Fruit fly (Drosophila melanogaster): ENCODE data around the gene Slc25A46b.
A peak's percentile ranks its signal among the peaks of the same experiment; 100 is the strongest.

Slc25A46b gene

DNA sequence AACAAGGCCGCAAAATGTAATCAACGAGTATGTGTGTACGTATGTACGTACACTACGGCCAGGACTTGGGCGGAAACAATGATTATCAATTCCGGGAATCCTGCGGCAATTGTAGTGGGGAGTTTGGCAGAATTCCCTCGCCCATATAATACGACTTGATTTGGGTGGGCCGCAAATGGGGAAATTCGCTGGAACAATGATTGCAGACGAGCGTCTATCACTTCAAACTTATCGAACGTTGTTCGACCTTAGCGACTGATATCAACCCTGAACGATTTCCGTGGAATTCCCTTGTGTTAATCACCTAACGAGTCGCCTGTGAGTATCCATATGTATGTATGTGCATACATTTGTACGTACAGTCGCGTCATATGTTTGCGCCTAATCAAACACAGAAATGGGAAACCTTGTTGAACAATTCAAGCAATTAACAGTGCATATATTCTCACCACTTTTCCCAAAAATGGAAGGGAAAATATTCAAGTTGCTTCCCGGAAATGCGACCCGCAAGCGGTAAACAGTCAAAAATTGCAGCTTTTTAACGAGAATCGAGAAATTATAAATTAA is 48.0 kb downstream of the Slc25A46b start (continued):
- no peak for TF ChIP-seq CG8478 (optimal IDR thresholded peaks at IDR 0.05)
- TF ChIP-seq zen2 (GFP tag; IDR thresholded peaks at IDR 0.05; ENCODE audit: partially characterized antibody), result no peak
- TF ChIP-seq CG10543 (GFP tag; optimal IDR thresholded peaks at IDR 0.05), result peak; percentile 0
- TF ChIP-seq slou (GFP tag; optimal IDR thresholded peaks at IDR 0.05), result no peak
- peak; percentile 73 for TF ChIP-seq exex (tag; optimal IDR thresholded peaks at IDR 0.05)
- TF ChIP-seq CG7556 (GFP tag; optimal IDR thresholded peaks at IDR 0.05), result no peak
- TF ChIP-seq CG7963 (GFP tag; IDR thresholded peaks at IDR 0.05; ENCODE audit: partially characterized antibody), result no peak
- no peak for TF ChIP-seq maf-S (GFP tag; optimal IDR thresholded peaks at IDR 0.05)
- TF ChIP-seq CG8944 (GFP tag; optimal IDR thresholded peaks at IDR 0.05), result no peak
- no peak for TF ChIP-seq CG32772 (GFP tag; IDR thresholded peaks at IDR 0.05)
- TF ChIP-seq Atf6 (GFP tag; IDR thresholded peaks at IDR 0.05), result no peak
- TF ChIP-seq ap (GFP tag; IDR thresholded peaks at IDR 0.05), result no peak
- TF ChIP-seq pum (GFP tag; optimal IDR thresholded peaks at IDR 0.05), result no peak
- peak; percentile 21 for TF ChIP-seq zen (tag; optimal IDR thresholded peaks at IDR 0.05)
- TF ChIP-seq wor (GFP tag; IDR thresholded peaks at IDR 0.05), result no peak
- no peak for TF ChIP-seq Atf3 (GFP tag; optimal IDR thresholded peaks at IDR 0.05)
- no peak for TF ChIP-seq Myb (GFP tag; optimal IDR thresholded peaks at IDR 0.05)
- TF ChIP-seq BEAF-32 (GFP tag; optimal IDR thresholded peaks at IDR 0.05), result no peak
- TF ChIP-seq CG7271 (tag; optimal IDR thresholded peaks at IDR 0.05), result no peak
- no peak for TF ChIP-seq repo (GFP tag; optimal IDR thresholded peaks at IDR 0.05)
- TF ChIP-seq CG9609 (GFP tag; optimal IDR thresholded peaks at IDR 0.05), result no peak
- no peak for TF ChIP-seq bsh (GFP tag; optimal IDR thresholded peaks at IDR 0.05)
- TF ChIP-seq CG34224 (GFP tag; IDR thresholded peaks at IDR 0.05; ENCODE audit: partially characterized antibody), result no peak
- TF ChIP-seq ab (GFP tag; optimal IDR thresholded peaks at IDR 0.05), result no peak
- TF ChIP-seq klu (GFP tag; IDR thresholded peaks at IDR 0.05), result no peak
- TF ChIP-seq CG17385 (GFP tag; optimal IDR thresholded peaks at IDR 0.05), result no peak
- TF ChIP-seq p53 (GFP tag; optimal IDR thresholded peaks at IDR 0.05), result no peak
- peak; percentile 36 for TF ChIP-seq twi (tag; optimal IDR thresholded peaks at IDR 0.05)
- no peak for TF ChIP-seq CG31365 (tag; optimal IDR thresholded peaks at IDR 0.05)
- TF ChIP-seq BtbVII (GFP tag; optimal IDR thresholded peaks at IDR 0.05), result no peak
- TF ChIP-seq CG12104 (GFP tag; optimal IDR thresholded peaks at IDR 0.05), result no peak
- peak in 2 of 3 experiments; percentile 62 to 84 for TF ChIP-seq Stat92E (GFP tag; optimal IDR thresholded peaks at IDR 0.05)
- peak; percentile 24 for TF ChIP-seq pros (GFP tag; optimal IDR thresholded peaks at IDR 0.05)
- peak; percentile 13 for TF ChIP-seq D19A (tag; optimal IDR thresholded peaks at IDR 0.05)
- TF ChIP-seq kni (GFP tag; optimal IDR thresholded peaks at IDR 0.05), result peak; percentile 40
- TF ChIP-seq fd3F (GFP tag; optimal IDR thresholded peaks at IDR 0.05), result no peak
- no peak for TF ChIP-seq cato (GFP tag; optimal IDR thresholded peaks at IDR 0.05; ENCODE audit: borderline replicate concordance)
- no peak for TF ChIP-seq dpn (GFP tag; optimal IDR thresholded peaks at IDR 0.05)

DNA sequence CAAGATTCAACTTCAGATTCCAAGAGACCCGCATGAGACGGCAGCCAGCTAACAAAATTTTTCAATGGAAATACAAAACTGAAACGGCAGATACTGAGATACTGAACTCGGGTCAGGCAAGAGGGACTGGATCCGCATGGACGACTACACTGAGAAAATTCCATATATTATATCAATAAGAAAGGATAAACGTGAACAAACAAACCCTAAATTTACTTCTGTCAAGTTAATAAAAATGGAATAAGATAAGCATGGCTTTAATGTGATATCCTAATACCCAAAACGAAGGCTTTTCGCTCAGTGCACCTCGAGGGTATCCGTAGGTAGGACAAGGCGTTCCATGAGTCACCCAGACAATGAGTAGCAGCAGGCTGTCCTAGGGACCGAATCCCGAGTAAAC is 48.9 kb downstream of the Slc25A46b start:
- TF ChIP-seq kay (GFP tag; optimal IDR thresholded peaks at IDR 0.05) (peak; percentile 92), CG11085 (GFP tag; IDR thresholded peaks at IDR 0.05) (no peak; the same call in 1 of the 2 replicates), sens-2 (GFP tag; IDR thresholded peaks at IDR 0.05) (peak; percentile 84), NFAT (GFP tag; IDR thresholded peaks at IDR 0.05) (peak; percentile 66), CG13624 (GFP tag; optimal IDR thresholded peaks at IDR 0.05) (peak; percentile 79), CG11695 (GFP tag; IDR thresholded peaks at IDR 0.05) (peak; percentile 81), Dad (GFP tag; optimal IDR thresholded peaks at IDR 0.05) (peak; percentile 77), CG43689 (GFP tag; IDR thresholded peaks at IDR 0.05) (no peak), eve (GFP tag; optimal IDR thresholded peaks at IDR 0.05) (peak in 1 of 2 experiments; percentile 82), CG17568 (GFP tag; optimal IDR thresholded peaks at IDR 0.05) (peak; percentile 55), sqz (GFP tag; optimal IDR thresholded peaks at IDR 0.05) (peak; percentile 42), CG17912 (GFP tag; optimal IDR thresholded peaks at IDR 0.05) (no peak), CG6689 (GFP tag; IDR thresholded peaks at IDR 0.05) (peak; percentile 89), Hr3 (GFP tag; optimal IDR thresholded peaks at IDR 0.05) (peak; percentile 81), CG13424 (tag; optimal IDR thresholded peaks at IDR 0.05) (peak; percentile 71)

Data from whole organism, embryonic.